Fruit fly (Drosophila melanogaster) whole organism, embryonic: ENCODE data around the gene bys.

Experiments
- B-H2 ChIP-seq: fragments of 200-800 bp; sonication (Bioruptor generic); optimal IDR thresholded peaks from 2 replicates; lab custom pipeline; 2018; ENCODE audit warnings: missing biosample characterization, mild to moderate bottlenecking, missing genetic modification characterization
- CG10209 ChIP-seq: fragments of 200-800 bp; sonication (Bioruptor generic); optimal IDR thresholded peaks from 3 replicates; lab custom pipeline; 2017; ENCODE audit warnings: missing biosample characterization, mild to moderate bottlenecking, missing genetic modification characterization, missing genetic modification reagents
- CG13424 ChIP-seq: fragments of 200-800 bp; sonication (Bioruptor generic); optimal IDR thresholded peaks from 2 replicates; lab custom pipeline; 2019; ENCODE audit warnings: missing biosample characterization, mild to moderate bottlenecking, missing genetic modification characterization, moderate library complexity
- CG15073 ChIP-seq: fragments of 200-800 bp; sonication (Bioruptor generic); optimal IDR thresholded peaks from 2 replicates; lab custom pipeline; 2016; ENCODE audit warnings: missing biosample characterization, missing genetic modification characterization
- CG15601 ChIP-seq: fragments of 200-800 bp; sonication (Bioruptor generic); optimal IDR thresholded peaks from 3 replicates; lab custom pipeline; 2019; ENCODE audit warnings: missing biosample characterization, mild to moderate bottlenecking, missing genetic modification characterization, moderate library complexity
- CG16863 ChIP-seq: fragments of 200-800 bp; sonication (Bioruptor generic); optimal IDR thresholded peaks from 3 replicates; lab custom pipeline; 2016; ENCODE audit warnings: missing biosample characterization, missing genetic modification characterization
- CG18011 ChIP-seq: fragments of 200-800 bp; sonication (Bioruptor generic); optimal IDR thresholded peaks from 2 replicates; lab custom pipeline; 2017; ENCODE audit warnings: missing biosample characterization, missing genetic modification characterization, mild to moderate bottlenecking, moderate library complexity, missing genotype
- CG18262 ChIP-seq: fragments of 200-800 bp; optimal IDR thresholded peaks from 3 replicates; lab custom pipeline; 2019; ENCODE audit warnings: missing biosample characterization, mild to moderate bottlenecking, missing genetic modification characterization, moderate library complexity
- CG18764 ChIP-seq: fragments of 200-800 bp; sonication (Bioruptor generic); optimal IDR thresholded peaks from 3 replicates; lab custom pipeline; 2016; ENCODE audit warnings: missing biosample characterization, missing genetic modification characterization
- CG30403 ChIP-seq: fragments of 200-800 bp; sonication (Bioruptor generic); optimal IDR thresholded peaks from 3 replicates; lab custom pipeline; 2016; ENCODE audit warnings: missing biosample characterization, missing genetic modification characterization
- CG32767 ChIP-seq: fragments of 200-800 bp; sonication (Bioruptor generic); IDR thresholded peaks from 2 replicates; pipeline ENCODE4 v1.3.6; 2022; ENCODE audit warnings: missing biosample characterization, missing genetic modification characterization
- CG34422 ChIP-seq: fragments of 200-800 bp; sonication (Bioruptor generic); IDR thresholded peaks from 3 replicates; pipeline ENCODE4 v1.3.6; 2022; ENCODE audit warnings: missing biosample characterization, missing genetic modification characterization
- CG3995 ChIP-seq: fragments of 200-800 bp; sonication (Bioruptor generic); optimal IDR thresholded peaks from 3 replicates; lab custom pipeline; 2016; ENCODE audit warnings: missing biosample characterization, missing genetic modification characterization
- CG4854 ChIP-seq: fragments of 200-800 bp; sonication (Bioruptor generic); optimal IDR thresholded peaks from 2 replicates; lab custom pipeline; 2016; ENCODE audit warnings: missing biosample characterization, missing genetic modification characterization, inconsistent platforms
- CG5180 ChIP-seq: fragments of 200-800 bp; sonication (Bioruptor generic); optimal IDR thresholded peaks from 3 replicates; lab custom pipeline; 2017; ENCODE audit warnings: missing biosample characterization, missing genetic modification characterization, mild to moderate bottlenecking, moderate library complexity, missing genetic modification reagents
- CG7556 ChIP-seq: fragments of 200-800 bp; sonication (Bioruptor generic); optimal IDR thresholded peaks from 2 replicates; lab custom pipeline; 2017; ENCODE audit warnings: missing biosample characterization, mild to moderate bottlenecking, missing genetic modification characterization
- CG8924 ChIP-seq: fragments of 200-800 bp; optimal IDR thresholded peaks from 3 replicates; lab custom pipeline; 2019; ENCODE audit warnings: missing biosample characterization, mild to moderate bottlenecking, missing genetic modification characterization, moderate library complexity
- Dfd ChIP-seq, 2 experiments: fragments of >200 bp; optimal IDR thresholded peaks; 2 replicates each; lab custom pipeline; 2017; ENCODE audit warnings: missing biosample characterization in 2 of 2, missing genetic modification characterization in 2 of 2
- Dip2 ChIP-seq: fragments of 200-800 bp; sonication (Bioruptor generic); IDR thresholded peaks from 2 replicates; pipeline ENCODE4 v1.3.6; 2022; ENCODE audit warnings: missing biosample characterization, missing genetic modification characterization
- Dref ChIP-seq: fragments of 200-800 bp; sonication (Bioruptor generic); IDR thresholded peaks from 2 replicates; pipeline ENCODE4 v1.3.6; 2022; ENCODE audit warnings: missing biosample characterization, missing genetic modification characterization
- HLH54F ChIP-seq: fragments of 200-800 bp; sonication (Bioruptor generic); optimal IDR thresholded peaks from 3 replicates; lab custom pipeline; 2016; ENCODE audit warnings: missing biosample characterization, missing genetic modification characterization
- Hand ChIP-seq: fragments of 200-800 bp; sonication (Bioruptor generic); optimal IDR thresholded peaks from 2 replicates; lab custom pipeline; 2017; ENCODE audit warnings: mild to moderate bottlenecking, missing biosample characterization, missing genetic modification reagents, missing genetic modification characterization
- Hr3 ChIP-seq: fragments of 200-800 bp; sonication (Bioruptor generic); optimal IDR thresholded peaks from 3 replicates; lab custom pipeline; 2016; ENCODE audit warnings: missing biosample characterization, missing genetic modification characterization
- Hr78 ChIP-seq, 2 experiments: fragments of 200-800 bp in 1 of 2; fragments of >200 bp in 1 of 2; sonication (Bioruptor generic) in 1 of 2; optimal IDR thresholded peaks; 2 replicates each; lab custom pipeline; 2017 to 2019; ENCODE audit warnings: missing biosample characterization in 2 of 2, missing genetic modification characterization in 2 of 2, mild to moderate bottlenecking in 1 of 2, moderate library complexity in 1 of 2
- Hsf ChIP-seq: fragments of 200-800 bp; sonication (Bioruptor generic); optimal IDR thresholded peaks from 3 replicates; lab custom pipeline; 2016; ENCODE audit warnings: missing biosample characterization, missing genetic modification characterization
- NK7.1 ChIP-seq: fragments of 200-800 bp; sonication (Bioruptor generic); optimal IDR thresholded peaks from 3 replicates; lab custom pipeline; 2016; ENCODE audit warnings: missing biosample characterization, missing genetic modification characterization
- Sox100B ChIP-seq: fragments of 200-800 bp; sonication (Bioruptor generic); optimal IDR thresholded peaks from 3 replicates; lab custom pipeline; 2018; ENCODE audit warnings: missing biosample characterization, mild to moderate bottlenecking, missing genetic modification characterization
- Xbp1 ChIP-seq: fragments of 200-800 bp; sonication (Bioruptor generic); optimal IDR thresholded peaks from 3 replicates; lab custom pipeline; 2016; ENCODE audit warnings: missing biosample characterization, mild to moderate bottlenecking, missing genetic modification characterization
- chn ChIP-seq: fragments of 200-800 bp; sonication (Bioruptor generic); optimal IDR thresholded peaks from 2 replicates; lab custom pipeline; 2016; ENCODE audit warnings: missing biosample characterization, missing genetic modification characterization
- corto ChIP-seq: fragments of 200-800 bp; sonication (Bioruptor generic); optimal IDR thresholded peaks from 2 replicates; lab custom pipeline; 2016; ENCODE audit warnings: missing biosample characterization, mild to moderate bottlenecking, missing genetic modification characterization, moderate library complexity
- crol ChIP-seq: fragments of 200-800 bp; sonication (Bioruptor generic); IDR thresholded peaks from 2 replicates; pipeline ENCODE4 v1.3.6; 2022; ENCODE audit warnings: missing biosample characterization, missing genetic modification characterization
- dati ChIP-seq: fragments of 200-800 bp; sonication (Bioruptor generic); IDR thresholded peaks from 2 replicates; pipeline ENCODE4 v1.3.6; 2022; ENCODE audit warnings: missing biosample characterization, missing genetic modification characterization
- dmrt99B ChIP-seq: fragments of 200-800 bp; sonication (Bioruptor generic); optimal IDR thresholded peaks from 2 replicates; lab custom pipeline; 2018; ENCODE audit warnings: missing biosample characterization, mild to moderate bottlenecking, missing genetic modification characterization, moderate library complexity
- dpn ChIP-seq, 2 experiments: fragments of 200-800 bp; sonication (Bioruptor generic); optimal IDR thresholded peaks; 3 replicates each; lab custom pipeline; 2016; ENCODE audit warnings: missing biosample characterization in 2 of 2, missing genetic modification characterization in 2 of 2
- dysf ChIP-seq: fragments of 200-800 bp; sonication (Bioruptor generic); IDR thresholded peaks from 3 replicates; pipeline ENCODE4 v1.3.6; 2022; ENCODE audit warnings: missing biosample characterization, missing genetic modification characterization
- gcm2 ChIP-seq: fragments of 200-800 bp; sonication (Bioruptor generic); optimal IDR thresholded peaks from 2 replicates; lab custom pipeline; 2016; ENCODE audit warnings: missing biosample characterization, missing genetic modification characterization
- gro ChIP-seq: fragments of 200-800 bp; sonication (Bioruptor generic); optimal IDR thresholded peaks from 2 replicates; lab custom pipeline; 2016; ENCODE audit warnings: missing biosample characterization, missing genetic modification characterization
- gsb-n ChIP-seq: fragments of 200-800 bp; sonication (Bioruptor generic); optimal IDR thresholded peaks from 3 replicates; lab custom pipeline; 2018; ENCODE audit warnings: missing biosample characterization, mild to moderate bottlenecking, missing genetic modification characterization
- gt ChIP-seq: fragments of 200-800 bp; sonication (Bioruptor generic); IDR thresholded peaks from 2 replicates; pipeline ENCODE4 v1.3.6; 2022; ENCODE audit warnings: missing biosample characterization, missing genetic modification characterization
- hkb ChIP-seq, 2 experiments: fragments of 200-800 bp in 1 of 2; fragments of >200 bp in 1 of 2; sonication (Bioruptor generic) in 1 of 2; IDR thresholded peaks in 1 of 2; optimal IDR thresholded peaks in 1 of 2; 2 replicates each; pipeline versions ENCODE4 v1.3.6 to Lab custom; 2017 to 2022; ENCODE audit warnings: missing biosample characterization in 1 of 2, missing genetic modification characterization in 1 of 2
- inv ChIP-seq: fragments of 200-800 bp; sonication (Bioruptor generic); IDR thresholded peaks from 2 replicates; pipeline ENCODE4 v1.3.6; 2022; ENCODE audit warnings: missing biosample characterization, missing genetic modification characterization; ENCODE audit not compliant: partially characterized antibody
- klu ChIP-seq: fragments of 200-800 bp; sonication (Bioruptor generic); IDR thresholded peaks from 2 replicates; pipeline ENCODE4 v1.3.6; 2022; ENCODE audit warnings: missing biosample characterization, missing genetic modification characterization
- nau ChIP-seq: fragments of 200-800 bp; sonication (Bioruptor generic); optimal IDR thresholded peaks from 3 replicates; lab custom pipeline; 2017; ENCODE audit warnings: missing biosample characterization, mild to moderate bottlenecking, missing genetic modification characterization, missing genetic modification reagents
- pros ChIP-seq: fragments of 200-800 bp; sonication (Bioruptor generic); optimal IDR thresholded peaks from 3 replicates; lab custom pipeline; 2019; ENCODE audit warnings: missing biosample characterization, mild to moderate bottlenecking, missing genetic modification characterization, moderate library complexity
- sc ChIP-seq, 3 experiments: fragments of >200 bp in 2 of 3; fragments of 200-800 bp in 1 of 3; sonication (Bioruptor generic) in 1 of 3; optimal IDR thresholded peaks; 2 replicates in 2 of 3; 3 replicates in 1 of 3; lab custom pipeline; 2017; ENCODE audit warnings: mild to moderate bottlenecking in 1 of 3, missing biosample characterization in 1 of 3, missing genetic modification characterization in 1 of 3, missing genetic modification reagents in 1 of 3
- sima ChIP-seq: fragments of 200-800 bp; sonication (Bioruptor generic); optimal IDR thresholded peaks from 2 replicates; lab custom pipeline; 2016; ENCODE audit warnings: missing biosample characterization, missing genetic modification characterization
- z ChIP-seq: fragments of 200-800 bp; sonication (Bioruptor generic); IDR thresholded peaks from 3 replicates; pipeline ENCODE4 v1.3.6; 2022; ENCODE audit warnings: missing biosample characterization, missing genetic modification characterization

The bys gene

dm6 chrX:7937588-7938481, 36.2 kb downstream of the bys start (continued):
- TF ChIP-seq z (no peak), gsb-n (tag; lab: Kevin White, UChicago) (peak; percentile 79), sima (GFP tag; lab: Kevin White, UChicago) (no peak), NK7.1 (GFP tag; lab: Kevin White, UChicago) (peak; percentile 61), B-H2 (GFP tag; lab: Kevin White, UChicago) (no peak)
- TF ChIP-seq, all 482 proteins: peak for 363

- TF ChIP-seq klu (GFP tag; lab: Robert Waterston, UW) (0 out of 2 replicates have a peak, but pooled peaks have one; percentile 3), CG5180 (GFP tag; lab: Kevin White, UChicago) (peak; percentile 27), nau (GFP tag; lab: Kevin White, UChicago) (no peak), chn (GFP tag; lab: Kevin White, UChicago) (peak; percentile 1), CG13424 (tag; lab: Kevin White, UChicago) (peak; percentile 54), CG15073 (GFP tag; lab: Kevin White, UChicago) (no peak), crol (peak; percentile 87), Hr3 (GFP tag; lab: Kevin White, UChicago) (no peak), CG32767 (peak; percentile 4; the same call in 1 of the 2 replicates), HLH54F (no peak), CG18764 (GFP tag; lab: Kevin White, UChicago) (no peak), dysf (GFP tag; lab: Robert Waterston, UW) (0 out of 3 replicates have a peak, but pooled peaks have one; percentile 0), dati (GFP tag; lab: Robert Waterston, UW) (no peak), inv (GFP tag; lab: Robert Waterston, UW) (no peak), sc (optimal IDR thresholded peaks at IDR 0.05; lab: Kevin White, UChicago) (no peak), sc (GFP tag; optimal IDR thresholded peaks at IDR 0.05; lab: Kevin White, UChicago) (peak; percentile 3), CG4854 (no peak), Hsf (no peak), CG18262 (no peak), dpn (GFP tag; optimal IDR thresholded peaks at IDR 0.05; lab: Kevin White, UChicago) (no peak), CG16863 (GFP tag; lab: Kevin White, UChicago) (no peak), CG30403 (GFP tag; lab: Kevin White, UChicago) (no peak), CG34422 (GFP tag; lab: Robert Waterston, UW) (no peak), gt (GFP tag; lab: Robert Waterston, UW) (no peak), CG15601 (tag; lab: Kevin White, UChicago) (peak; percentile 63), CG10209 (GFP tag; lab: Kevin White, UChicago) (peak; percentile 4), CG3995 (no peak), Dip2 (GFP tag; lab: Robert Waterston, UW) (no peak), Sox100B (GFP tag; lab: Kevin White, UChicago) (peak; percentile 26), Dfd (GFP tag; optimal IDR thresholded peaks at IDR 0.05; lab: Kevin White, UChicago) (no peak), hkb (optimal IDR thresholded peaks at IDR 0.05; lab: Kevin White, UChicago) (no peak), hkb (GFP tag; IDR thresholded peaks at IDR 0.05; lab: Robert Waterston, UW) (no peak), CG8924 (tag; lab: Kevin White, UChicago) (peak; percentile 14), CG18011 (GFP tag; lab: Kevin White, UChicago) (no peak), dmrt99B (tag; lab: Kevin White, UChicago) (no peak), corto (no peak), Hr78 (GFP tag; optimal IDR thresholded peaks at IDR 0.05; lab: Kevin White, UChicago) (peak in 1 of 2 experiments; percentile 66), Xbp1 (GFP tag; lab: Kevin White, UChicago) (no peak), pros (GFP tag; lab: Kevin White, UChicago) (peak; percentile 25), Hand (GFP tag; lab: Kevin White, UChicago) (no peak), gcm2 (GFP tag; lab: Kevin White, UChicago) (no peak), Dref (GFP tag; lab: Robert Waterston, UW) (no peak), CG7556 (GFP tag; lab: Kevin White, UChicago) (peak; percentile 72), gro (no peak)
These were observed 36.8 kb downstream of the bys start for dm6 chrX:7938482-7938804.
